Worm (Caenorhabditis elegans): ENCODE measurements around the gene cyp-33C9.
"Not testable (repeated sequence)": the region's sequence is repeated elsewhere in the genome, so short reads cannot be mapped to it uniquely, and the experiment has no call there.

cyp-33C9 gene

ce11 chrV:3080792-3081191 lies 13.6 kb downstream of the cyp-33C9 start, which contains the start of gene srt-5:
TSS of gene srt-5 (minus strand) at chrV:3080892.
- TF ChIP-seq nhr-237 (tag; optimal IDR thresholded peaks at IDR 0.05) (no peak), ham-2 (GFP tag; optimal IDR thresholded peaks at IDR 0.05) (no peak)

- no peak for TF ChIP-seq ceh-43 (GFP tag; optimal IDR thresholded peaks at IDR 0.05)
These were observed 22.8 kb downstream of the cyp-33C9 start, which contains the start of gene C50H11.13 for ce11 chrV:3071548-3071947. TSS of gene C50H11.13 (minus strand) at chrV:3071648.

- no peak for TF ChIP-seq blmp-1 (tag; optimal IDR thresholded peaks at IDR 0.05)
These were observed 25.3 kb downstream of the cyp-33C9 start, which contains the start of gene str-40 for ce11 chrV:3069101-3069500. TSS of gene str-40 (minus strand) at chrV:3069201.

ce11 chrV:3065928-3066327 lies 28.4 kb downstream of the cyp-33C9 start, which contains the start of gene srh-185:
TSS of gene srh-185 (plus strand) at chrV:3066228.
- TF ChIP-seq sptf-1 (tag; optimal IDR thresholded peaks at IDR 0.05): no peak
- no peak for TF ChIP-seq ces-1 (GFP tag; optimal IDR thresholded peaks at IDR 0.05)
- no peak for TF ChIP-seq nhr-12 (tag; optimal IDR thresholded peaks at IDR 0.05)
- no peak for TF ChIP-seq lin-32 (GFP tag; optimal IDR thresholded peaks at IDR 0.05)
- no peak for TF ChIP-seq lsy-2 (tag; optimal IDR thresholded peaks at IDR 0.05)
- TF ChIP-seq ztf-11 (tag; optimal IDR thresholded peaks at IDR 0.05): no peak
- no peak for TF ChIP-seq nhr-237 (tag; optimal IDR thresholded peaks at IDR 0.05)
- no peak for TF ChIP-seq ham-2 (GFP tag; optimal IDR thresholded peaks at IDR 0.05)
- no peak for TF ChIP-seq cnd-1 (tag; optimal IDR thresholded peaks at IDR 0.05)
- TF ChIP-seq nhr-28 (tag; optimal IDR thresholded peaks at IDR 0.05): no peak
- no peak for TF ChIP-seq sem-2 (GFP tag; optimal IDR thresholded peaks at IDR 0.05)

ce11 chrV:3064418-3064817 lies 29.9 kb downstream of the cyp-33C9 start, which contains the start of gene srt-16:
TSS of gene srt-16 (minus strand) at chrV:3064518.
- TF ChIP-seq lsy-2, mls-2, hlh-1 (tag; optimal IDR thresholded peaks at IDR 0.05): not testable (repeated sequence)

- TF ChIP-seq flh-1 (GFP tag; optimal IDR thresholded peaks at IDR 0.05): no peak
- no peak for TF ChIP-seq sptf-1 (tag; optimal IDR thresholded peaks at IDR 0.05)
- no peak for TF ChIP-seq pha-4 (tag; optimal IDR thresholded peaks at IDR 0.05)
- no peak for TF ChIP-seq unc-39 (tag; optimal IDR thresholded peaks at IDR 0.05)
- TF ChIP-seq ces-1 (GFP tag; optimal IDR thresholded peaks at IDR 0.05): no peak
- no peak for TF ChIP-seq elt-1 (tag; optimal IDR thresholded peaks at IDR 0.05; ENCODE audit: borderline replicate concordance, insufficient read depth)
- no peak for TF ChIP-seq cnd-1 (tag; optimal IDR thresholded peaks at IDR 0.05)
- no peak for TF ChIP-seq lin-13 (tag; optimal IDR thresholded peaks at IDR 0.05)
- TF ChIP-seq blmp-1 (tag; optimal IDR thresholded peaks at IDR 0.05): no peak
- no peak for TF ChIP-seq nhr-76 (tag; optimal IDR thresholded peaks at IDR 0.05)
- TF ChIP-seq elt-3 (tag; optimal IDR thresholded peaks at IDR 0.05): no peak
- no peak for TF ChIP-seq ztf-11 (tag; optimal IDR thresholded peaks at IDR 0.05)
- TF ChIP-seq mab-5 (tag; optimal IDR thresholded peaks at IDR 0.05): no peak
- TF ChIP-seq drap-1 (GFP tag; optimal IDR thresholded peaks at IDR 0.05): no peak
- no peak for TF ChIP-seq tbx-8 (GFP tag; optimal IDR thresholded peaks at IDR 0.05)
- no peak for TF ChIP-seq ceh-83 (GFP tag; optimal IDR thresholded peaks at IDR 0.05)
These were observed 32.3 kb downstream of the cyp-33C9 start, which contains the start of gene srt-15 for ce11 chrV:3062078-3062477. TSS of gene srt-15 (minus strand) at chrV:3062178.

ce11 chrV:3058996-3059395 lies 35.4 kb downstream of the cyp-33C9 start, which contains the start of gene str-244:
TSS of gene str-244 (minus strand) at chrV:3059096.
- TF ChIP-seq nhr-76 (tag; optimal IDR thresholded peaks at IDR 0.05): no peak
- TF ChIP-seq ceh-83 (GFP tag; optimal IDR thresholded peaks at IDR 0.05): no peak
- TF ChIP-seq blmp-1 (tag; optimal IDR thresholded peaks at IDR 0.05): no peak
- TF ChIP-seq ceh-39 (tag; optimal IDR thresholded peaks at IDR 0.05): no peak

- no peak for TF ChIP-seq sptf-1 (tag; optimal IDR thresholded peaks at IDR 0.05)
- no peak for TF ChIP-seq tbx-8 (GFP tag; optimal IDR thresholded peaks at IDR 0.05)
- TF ChIP-seq ceh-43 (GFP tag; optimal IDR thresholded peaks at IDR 0.05): no peak
- no peak for TF ChIP-seq drap-1 (GFP tag; optimal IDR thresholded peaks at IDR 0.05)
- TF ChIP-seq mab-5 (tag; optimal IDR thresholded peaks at IDR 0.05): no peak
- TF ChIP-seq mep-1 (tag; optimal IDR thresholded peaks at IDR 0.05): no peak
- no peak for TF ChIP-seq elt-1 (tag; optimal IDR thresholded peaks at IDR 0.05; ENCODE audit: borderline replicate concordance, insufficient read depth)
- TF ChIP-seq nhr-76 (tag; optimal IDR thresholded peaks at IDR 0.05): no peak
- TF ChIP-seq lin-32 (GFP tag; optimal IDR thresholded peaks at IDR 0.05): no peak
- no peak for TF ChIP-seq sem-2 (GFP tag; optimal IDR thresholded peaks at IDR 0.05)
- no peak for TF ChIP-seq ceh-83 (GFP tag; optimal IDR thresholded peaks at IDR 0.05)
- TF ChIP-seq unc-120 (tag; optimal IDR thresholded peaks at IDR 0.05; ENCODE audit: poor library complexity, severe bottlenecking): no peak
- no peak for TF ChIP-seq lsy-2 (tag; optimal IDR thresholded peaks at IDR 0.05)
- no peak for TF ChIP-seq cnd-1 (tag; optimal IDR thresholded peaks at IDR 0.05)
- no peak for TF ChIP-seq nhr-28 (tag; optimal IDR thresholded peaks at IDR 0.05)
- TF ChIP-seq bed-3 (GFP tag; optimal IDR thresholded peaks at IDR 0.05): no peak
These were observed 40.1 kb downstream of the cyp-33C9 start, which contains the start of gene C50H11.8 for ce11 chrV:3054254-3054653. TSS of gene C50H11.8 (plus strand) at chrV:3054554.

Measured in whole organism, mixed stage, embryonic.